Fruit fly (Drosophila melanogaster) whole organism, wandering third instar larva: ENCODE measurements around the gene qm.

Experiments used
- Abd-B ChIP-seq: fragments of >200 bp; optimal IDR thresholded peaks from 2 replicates; lab custom pipeline; 2017; ENCODE audit warnings: missing biosample characterization, missing genetic modification characterization
- CG32264 ChIP-seq: fragments of 200-800 bp; sonication (Bioruptor generic); optimal IDR thresholded peaks from 2 replicates; lab custom pipeline; 2016; ENCODE audit warnings: missing biosample characterization, missing genetic modification characterization
- CG9705 ChIP-seq: fragments of 200-800 bp; sonication (Bioruptor generic); optimal IDR thresholded peaks from 2 replicates; lab custom pipeline; 2018; ENCODE audit warnings: missing biosample characterization, mild to moderate bottlenecking, missing genetic modification characterization
- CrebA ChIP-seq: fragments of 200-800 bp; sonication (Bioruptor generic); optimal IDR thresholded peaks from 2 replicates; lab custom pipeline; 2016; ENCODE audit warnings: missing biosample characterization, mild to moderate bottlenecking, missing genetic modification characterization, borderline replicate concordance
- Dfd ChIP-seq: fragments of >200 bp; optimal IDR thresholded peaks from 2 replicates; lab custom pipeline; 2017; ENCODE audit warnings: missing biosample characterization, missing genetic modification characterization
- Dif ChIP-seq: fragments of 200-275, 200-300 bp; sonication (Bioruptor generic); optimal IDR thresholded peaks from 2 replicates; lab custom pipeline; 2018; ENCODE audit warnings: missing biosample characterization, missing genetic modification characterization; ENCODE audit not compliant: partially characterized antibody
- HLH106 ChIP-seq: fragments of 200-800 bp; optimal IDR thresholded peaks from 3 replicates; lab custom pipeline; 2019; ENCODE audit warnings: missing biosample characterization, mild to moderate bottlenecking, missing genetic modification characterization, moderate library complexity
- Hnf4 ChIP-seq: fragments of 200-800 bp; sonication (Bioruptor generic); optimal IDR thresholded peaks from 2 replicates; lab custom pipeline; 2016; ENCODE audit warnings: missing biosample characterization, mild to moderate bottlenecking, missing genetic modification characterization
- Hr78 ChIP-seq: fragments of >200 bp; optimal IDR thresholded peaks from 2 replicates; lab custom pipeline; 2017; ENCODE audit warnings: missing biosample characterization, missing genetic modification characterization
- Hr83 ChIP-seq: fragments of 200-300 bp; sonication (Bioruptor generic); optimal IDR thresholded peaks from 2 replicates; lab custom pipeline; 2016; ENCODE audit warnings: missing biosample characterization, mild to moderate bottlenecking, missing genetic modification characterization, moderate library complexity; ENCODE audit not compliant: poor library complexity, severe bottlenecking
- Jra ChIP-seq: sonication (Bioruptor generic); optimal IDR thresholded peaks from 2 replicates; lab custom pipeline; 2016; ENCODE audit warnings: missing biosample characterization, missing genetic modification characterization
- Mio ChIP-seq: sonication (Bioruptor generic); optimal IDR thresholded peaks from 2 replicates; lab custom pipeline; 2016; ENCODE audit warnings: missing biosample characterization, missing genetic modification characterization
- Myc ChIP-seq: fragments of >200 bp; optimal IDR thresholded peaks from 2 replicates; lab custom pipeline; 2017
- N ChIP-seq: fragments of >200 bp; optimal IDR thresholded peaks from 2 replicates; lab custom pipeline; 2018; ENCODE audit warnings: missing biosample characterization, missing external identifiers, missing genetic modification characterization
- OdsH ChIP-seq: fragments of 200-800 bp; sonication (Bioruptor generic); optimal IDR thresholded peaks from 2 replicates; lab custom pipeline; 2016; ENCODE audit warnings: missing biosample characterization, mild to moderate bottlenecking, missing genetic modification characterization
- Rel ChIP-seq, 2 experiments: fragments of 200-800 bp; sonication (Bioruptor generic) in 1 of 2; optimal IDR thresholded peaks; 2 replicates in 1 of 2; 3 replicates in 1 of 2; lab custom pipeline; 2016 to 2019; ENCODE audit warnings: mild to moderate bottlenecking in 2 of 2, missing biosample characterization in 2 of 2, missing genetic modification characterization in 2 of 2, moderate library complexity in 1 of 2
- Sp1 ChIP-seq: fragments of 200-800 bp; sonication (Bioruptor generic); optimal IDR thresholded peaks from 3 replicates; lab custom pipeline; 2019; ENCODE audit warnings: missing biosample characterization, mild to moderate bottlenecking, missing genetic modification characterization, moderate library complexity
- Vsx2 ChIP-seq: fragments of 200-300, 225-300 bp; sonication (Bioruptor generic); optimal IDR thresholded peaks from 2 replicates; lab custom pipeline; 2018; ENCODE audit warnings: missing biosample characterization, missing genetic modification characterization; ENCODE audit not compliant: partially characterized antibody
- br ChIP-seq: fragments of 200-800 bp; sonication (Bioruptor generic); optimal IDR thresholded peaks from 2 replicates; lab custom pipeline; 2016; ENCODE audit warnings: missing biosample characterization, missing genetic modification characterization
- brk ChIP-seq: fragments of 200-800 bp; sonication (Bioruptor generic); optimal IDR thresholded peaks from 2 replicates; lab custom pipeline; 2016; ENCODE audit warnings: missing biosample characterization, mild to moderate bottlenecking, missing genetic modification characterization
- dl ChIP-seq, 2 experiments: fragments of 175-275, 200-275 bp in 1 of 2; fragments of 200-275 bp in 1 of 2; sonication (Bioruptor generic); optimal IDR thresholded peaks; lab custom pipeline; 2018; ENCODE audit warnings: mild to moderate bottlenecking in 2 of 2, missing biosample characterization in 2 of 2, missing genetic modification characterization in 2 of 2, moderate library complexity in 2 of 2; ENCODE audit not compliant: partially characterized antibody in 2 of 2, insufficient read depth in 1 of 2
- dsf ChIP-seq: sonication (Bioruptor generic); optimal IDR thresholded peaks from 2 replicates; lab custom pipeline; 2016; ENCODE audit warnings: missing biosample characterization, missing genetic modification characterization, borderline replicate concordance
- ey ChIP-seq: fragments of 200-800 bp; sonication (Bioruptor generic); optimal IDR thresholded peaks from 2 replicates; lab custom pipeline; 2016; ENCODE audit warnings: missing biosample characterization, missing genetic modification characterization
- foxo ChIP-seq, 2 experiments: fragments of 200-800 bp; sonication (Bioruptor generic); optimal IDR thresholded peaks; 2 replicates in 1 of 2; 3 replicates in 1 of 2; lab custom pipeline; 2016 to 2017; ENCODE audit warnings: missing biosample characterization in 2 of 2, missing genetic modification characterization in 2 of 2
- fru ChIP-seq: fragments of 200-800 bp; sonication (Bioruptor generic); optimal IDR thresholded peaks from 3 replicates; lab custom pipeline; 2016; ENCODE audit warnings: missing biosample characterization, mild to moderate bottlenecking, missing genetic modification characterization
- h ChIP-seq: fragments of 200-800 bp; sonication (Bioruptor generic); optimal IDR thresholded peaks from 3 replicates; lab custom pipeline; 2016; ENCODE audit warnings: missing biosample characterization, mild to moderate bottlenecking, missing genetic modification characterization
- jim ChIP-seq: fragments of 175-275, 200-325 bp; sonication (Bioruptor generic); optimal IDR thresholded peaks from 2 replicates; lab custom pipeline; 2016; ENCODE audit warnings: missing biosample characterization, mild to moderate bottlenecking, missing genetic modification characterization
- lola ChIP-seq: fragments of >200 bp; optimal IDR thresholded peaks from 2 replicates; lab custom pipeline; 2017; ENCODE audit warnings: missing biosample characterization, missing genetic modification characterization
- pan ChIP-seq: fragments of >200 bp; optimal IDR thresholded peaks from 2 replicates; lab custom pipeline; 2017
- rgr ChIP-seq: fragments of 200-800 bp; sonication (Bioruptor generic); optimal IDR thresholded peaks from 3 replicates; lab custom pipeline; 2016; ENCODE audit warnings: missing biosample characterization, mild to moderate bottlenecking, missing genetic modification characterization
- sage ChIP-seq: fragments of 200-800 bp; sonication (Bioruptor generic); optimal IDR thresholded peaks from 2 replicates; lab custom pipeline; 2016; ENCODE audit warnings: missing biosample characterization, mild to moderate bottlenecking, missing genetic modification characterization
- sv ChIP-seq: fragments of 200-800 bp; sonication (Bioruptor generic); optimal IDR thresholded peaks from 3 replicates; lab custom pipeline; 2016; ENCODE audit warnings: missing biosample characterization, missing genetic modification characterization
- tai ChIP-seq: sonication (Bioruptor generic); optimal IDR thresholded peaks from 2 replicates; lab custom pipeline; 2016; ENCODE audit warnings: missing biosample characterization, missing genetic modification characterization
- usp ChIP-seq: fragments of >200 bp; optimal IDR thresholded peaks from 2 replicates; lab custom pipeline; 2017; ENCODE audit warnings: missing biosample characterization, missing genetic modification characterization
- woc ChIP-seq: sonication (Bioruptor generic); optimal IDR thresholded peaks from 2 replicates; lab custom pipeline; 2016; ENCODE audit warnings: missing biosample characterization, mild to moderate bottlenecking, missing genetic modification characterization

The qm gene

dm6 chr3L:7338786-7339185, 9.3 kb upstream of the qm start:
- TF ChIP-seq foxo (GFP tag; optimal IDR thresholded peaks at IDR 0.05; lab: Kevin White, UChicago) (no peak), Mio (GFP tag; lab: Kevin White, UChicago) (no peak), jim (GFP tag; lab: Kevin White, UChicago) (no peak), Dif (GFP tag; lab: Kevin White, UChicago) (no peak), HLH106 (tag; lab: Kevin White, UChicago) (peak; percentile 6), CG9705 (GFP tag; lab: Kevin White, UChicago) (peak; percentile 7), CG32264 (no peak), h (GFP tag; lab: Kevin White, UChicago) (no peak), Jra (GFP tag; lab: Kevin White, UChicago) (no peak), Abd-B (GFP tag; lab: Kevin White, UChicago) (no peak), woc (GFP tag; lab: Kevin White, UChicago) (no peak), Myc (lab: Kevin White, UChicago) (no peak), ey (GFP tag; lab: Kevin White, UChicago) (no peak), sage (GFP tag; lab: Kevin White, UChicago) (no peak), OdsH (peak; percentile 12), N (GFP tag; lab: Kevin White, UChicago) (no peak), pan (lab: Kevin White, UChicago) (no peak), rgr (GFP tag; lab: Kevin White, UChicago) (peak; percentile 63), Hr78 (GFP tag; lab: Kevin White, UChicago) (no peak), fru (GFP tag; lab: Kevin White, UChicago) (no peak), br (GFP tag; lab: Kevin White, UChicago) (no peak), dsf (GFP tag; lab: Kevin White, UChicago) (no peak), lola (GFP tag; lab: Kevin White, UChicago) (no peak)

- no peak for TF ChIP-seq jim (GFP tag; lab: Kevin White, UChicago)
- TF ChIP-seq pan (lab: Kevin White, UChicago), result no peak
- peak; percentile 26 for TF ChIP-seq Sp1
- no peak for TF ChIP-seq Vsx2 (GFP tag; lab: Kevin White, UChicago)
- no peak for TF ChIP-seq ey (GFP tag; lab: Kevin White, UChicago)
- no peak for TF ChIP-seq h (GFP tag; lab: Kevin White, UChicago)
- no peak for TF ChIP-seq brk (GFP tag; lab: Kevin White, UChicago)
- TF ChIP-seq tai (GFP tag; lab: Kevin White, UChicago), result no peak
- no peak for TF ChIP-seq Myc (lab: Kevin White, UChicago)
- no peak for TF ChIP-seq Abd-B (GFP tag; lab: Kevin White, UChicago)
- no peak for TF ChIP-seq dl (GFP tag; optimal IDR thresholded peaks at IDR 0.05; lab: Kevin White, UChicago; ENCODE audit: insufficient read depth in 1 of 2, partially characterized antibody in 2 of 2)
- no peak for TF ChIP-seq sv
- TF ChIP-seq CrebA (GFP tag; lab: Kevin White, UChicago), result no peak
- TF ChIP-seq Hr83 (GFP tag; lab: Kevin White, UChicago), result peak; percentile 12
- no peak for TF ChIP-seq br (GFP tag; lab: Kevin White, UChicago)
- no peak for TF ChIP-seq sage (GFP tag; lab: Kevin White, UChicago)
- TF ChIP-seq Dif (GFP tag; lab: Kevin White, UChicago), result no peak
- TF ChIP-seq OdsH, result no peak
- no peak for TF ChIP-seq Dfd (GFP tag; lab: Kevin White, UChicago)
- TF ChIP-seq CG32264, result no peak
- TF ChIP-seq Rel (GFP tag; optimal IDR thresholded peaks at IDR 0.05; lab: Kevin White, UChicago), result no peak
- TF ChIP-seq Rel (tag; optimal IDR thresholded peaks at IDR 0.05; lab: Kevin White, UChicago), result peak; percentile 20
- TF ChIP-seq Hnf4 (GFP tag; lab: Kevin White, UChicago), result no peak
- no peak for TF ChIP-seq dsf (GFP tag; lab: Kevin White, UChicago)
These were observed 8.8 kb upstream of the qm start, which contains the start of the genes lark and eco for dm6 chr3L:7339216-7339742. Gene lark (plus strand): TSS chr3L:7339266. Gene eco (minus strand): TSS chr3L:7339340.

- TF ChIP-seq HLH106 (tag; lab: Kevin White, UChicago), result no peak
- no peak for TF ChIP-seq Jra (GFP tag; lab: Kevin White, UChicago)
- TF ChIP-seq Hnf4 (GFP tag; lab: Kevin White, UChicago), result no peak
- no peak for TF ChIP-seq Vsx2 (GFP tag; lab: Kevin White, UChicago)
- TF ChIP-seq CG32264, result no peak
- TF ChIP-seq Hr83 (GFP tag; lab: Kevin White, UChicago), result no peak
- no peak for TF ChIP-seq CrebA (GFP tag; lab: Kevin White, UChicago)
- TF ChIP-seq Dfd (GFP tag; lab: Kevin White, UChicago), result no peak
- no peak for TF ChIP-seq Sp1
- no peak for TF ChIP-seq fru (GFP tag; lab: Kevin White, UChicago)
- no peak for TF ChIP-seq usp (GFP tag; lab: Kevin White, UChicago)
- no peak for TF ChIP-seq Hr78 (GFP tag; lab: Kevin White, UChicago)
- no peak for TF ChIP-seq brk (GFP tag; lab: Kevin White, UChicago)
- no peak for TF ChIP-seq pan (lab: Kevin White, UChicago)
- no peak for TF ChIP-seq ey (GFP tag; lab: Kevin White, UChicago)
- TF ChIP-seq dsf (GFP tag; lab: Kevin White, UChicago), result no peak
- TF ChIP-seq Mio (GFP tag; lab: Kevin White, UChicago), result no peak
- no peak for TF ChIP-seq Rel (GFP tag; optimal IDR thresholded peaks at IDR 0.05; lab: Kevin White, UChicago)
- no peak for TF ChIP-seq Rel (tag; optimal IDR thresholded peaks at IDR 0.05; lab: Kevin White, UChicago)
- TF ChIP-seq, all 38 proteins: peak for 0
These were observed 4.1 kb upstream of the qm start for dm6 chr3L:7344001-7344400.
